Worm (Caenorhabditis elegans): ENCODE results near the gene tsp-13.

Gene tsp-13

ce11 chrV:19119260-19119659, 34.6 kb upstream of the tsp-13 start, which contains the start of gene Y39B6A.13:
Gene Y39B6A.13, minus strand, starts transcription at chrV:19119425.
- TF ChIP-seq pax-3 (tag; optimal IDR thresholded peaks at IDR 0.05) (no peak), elt-2 (tag; optimal IDR thresholded peaks at IDR 0.05) (no peak), lir-3 (tag; optimal IDR thresholded peaks at IDR 0.05; ENCODE audit: poor library complexity) (no peak), hlh-17 (GFP tag; optimal IDR thresholded peaks at IDR 0.05; ENCODE audit: borderline replicate concordance) (no peak), ztf-4 (tag; optimal IDR thresholded peaks at IDR 0.05) (no peak), F16B12.6 (tag; optimal IDR thresholded peaks at IDR 0.05) (peak; percentile 8), nhr-47 (tag; optimal IDR thresholded peaks at IDR 0.05) (peak; percentile 64), ets-5 (GFP tag; IDR thresholded peaks at IDR 0.05) (no peak), snpc-4 (tag; optimal IDR thresholded peaks at IDR 0.05) (no peak), C04F5.9 (tag; optimal IDR thresholded peaks at IDR 0.05) (no peak), Y116A8C.19 (tag; optimal IDR thresholded peaks at IDR 0.05; ENCODE audit: borderline replicate concordance) (no peak), ceh-82 (tag; optimal IDR thresholded peaks at IDR 0.05) (peak in 2 of 3 experiments; percentile 23 to 39), tlp-1 (tag; optimal IDR thresholded peaks at IDR 0.05) (no peak), jun-1 (tag; optimal IDR thresholded peaks at IDR 0.05) (no peak), tbx-2 (tag; optimal IDR thresholded peaks at IDR 0.05) (peak; percentile 40), vab-15 (tag; optimal IDR thresholded peaks at IDR 0.05) (no peak), zip-4 (GFP tag; optimal IDR thresholded peaks at IDR 0.05) (no peak), egl-27 (tag; optimal IDR thresholded peaks at IDR 0.05) (no peak), nhr-20 (tag; optimal IDR thresholded peaks at IDR 0.05) (peak; percentile 13), hlh-4 (tag; optimal IDR thresholded peaks at IDR 0.05) (no peak), unc-98 (GFP tag; IDR thresholded peaks at IDR 0.05) (no peak), unc-30 (tag; optimal IDR thresholded peaks at IDR 0.05) (no peak), C16A3.4 (tag; optimal IDR thresholded peaks at IDR 0.05) (peak; percentile 41), swsn-7 (tag; optimal IDR thresholded peaks at IDR 0.05) (peak; percentile 48), nhr-76 (tag; optimal IDR thresholded peaks at IDR 0.05) (no peak), mdl-1 (tag; optimal IDR thresholded peaks at IDR 0.05) (no peak), mef-2 (tag; optimal IDR thresholded peaks at IDR 0.05) (no peak), C34B4.2 (tag; optimal IDR thresholded peaks at IDR 0.05) (no peak), fkh-8 (tag; optimal IDR thresholded peaks at IDR 0.05) (peak; percentile 27), ama-1 (optimal IDR thresholded peaks at IDR 0.05) (no peak), irx-1 (tag; optimal IDR thresholded peaks at IDR 0.05) (no peak), dsc-1 (tag; optimal IDR thresholded peaks at IDR 0.05) (no peak), nhr-237 (tag; optimal IDR thresholded peaks at IDR 0.05) (no peak), ces-1 (GFP tag; optimal IDR thresholded peaks at IDR 0.05) (no peak), sup-37 (GFP tag; optimal IDR thresholded peaks at IDR 0.05) (no peak), lin-35 (GFP tag; optimal IDR thresholded peaks at IDR 0.05) (peak; percentile 77 to 88), lsy-2 (tag; optimal IDR thresholded peaks at IDR 0.05) (peak; percentile 52 to 58), sox-4 (tag; optimal IDR thresholded peaks at IDR 0.05) (no peak), lin-15B (tag; optimal IDR thresholded peaks at IDR 0.05) (no peak), fkh-4 (tag; optimal IDR thresholded peaks at IDR 0.05; ENCODE audit: borderline replicate concordance) (no peak), ceh-88 (GFP tag; IDR thresholded peaks at IDR 0.05) (no peak), rnt-1 (tag; optimal IDR thresholded peaks at IDR 0.05) (peak; percentile 42), lin-39 (tag; optimal IDR thresholded peaks at IDR 0.05) (no peak), isw-1 (GFP tag; IDR thresholded peaks at IDR 0.05) (peak; percentile 20; the same call in 1 of the 2 replicates), egl-13 (tag; optimal IDR thresholded peaks at IDR 0.05) (no peak), nhr-90 (tag; optimal IDR thresholded peaks at IDR 0.05; ENCODE audit: poor library complexity) (no peak), ceh-63 (GFP tag; optimal IDR thresholded peaks at IDR 0.05) (no peak), aly-2 (tag; optimal IDR thresholded peaks at IDR 0.05) (no peak), nhr-85 (tag) (peak; percentile 33), hpl-2 (GFP tag; optimal IDR thresholded peaks at IDR 0.05) (no peak), pag-3 (tag; optimal IDR thresholded peaks at IDR 0.05; ENCODE audit: borderline replicate concordance, insufficient read depth) (no peak), lin-14 (GFP tag; optimal IDR thresholded peaks at IDR 0.05) (no peak), nhr-12 (tag; optimal IDR thresholded peaks at IDR 0.05) (no peak)

All from whole organism, L1 larva.